Fruit fly (Drosophila melanogaster) whole organism, prepupa: Measurements from ENCODE around the gene ND-75.
A peak's percentile ranks its signal among the peaks of the same experiment; 100 is the strongest.

ENCODE experiments used
- Blimp-1 ChIP-seq: fragments of 200-800 bp; sonication (Bioruptor generic); optimal IDR thresholded peaks from 3 replicates; lab custom pipeline; 2017; ENCODE audit warnings: missing biosample characterization, missing genetic modification characterization, mild to moderate bottlenecking, moderate library complexity, missing genetic modification reagents
- CG11294 ChIP-seq: fragments of 200-800 bp; sonication (Bioruptor generic); IDR thresholded peaks from 2 replicates; pipeline ENCODE4 v1.3.6; 2022; ENCODE audit warnings: missing biosample characterization, missing genetic modification characterization
- CG11762 ChIP-seq: fragments of 200-800 bp; sonication (Bioruptor generic); optimal IDR thresholded peaks from 3 replicates; lab custom pipeline; 2016; ENCODE audit warnings: missing biosample characterization, missing genetic modification characterization; ENCODE audit not compliant: insufficient read depth
- CG11902 ChIP-seq: fragments of 200-800 bp; sonication (Bioruptor generic); optimal IDR thresholded peaks from 3 replicates; lab custom pipeline; 2016; ENCODE audit warnings: missing biosample characterization, missing genetic modification characterization
- CG15336 ChIP-seq: fragments of 200-800 bp; sonication (Bioruptor generic); IDR thresholded peaks from 2 replicates; pipeline ENCODE4 v1.3.6; 2022; ENCODE audit warnings: missing biosample characterization, missing genetic modification characterization
- CG1621 ChIP-seq: fragments of 200-800 bp; sonication (Bioruptor generic); optimal IDR thresholded peaks from 3 replicates; lab custom pipeline; 2018; ENCODE audit warnings: missing biosample characterization, mild to moderate bottlenecking, missing genetic modification characterization
- CG16779 ChIP-seq: fragments of 200-800 bp; sonication (Bioruptor generic); optimal IDR thresholded peaks from 3 replicates; lab custom pipeline; 2017; ENCODE audit warnings: missing biosample characterization, mild to moderate bottlenecking, missing genetic modification characterization
- CG3032 ChIP-seq: fragments of 200-800 bp; optimal IDR thresholded peaks from 2 replicates; lab custom pipeline; 2019; ENCODE audit warnings: missing biosample characterization, mild to moderate bottlenecking, missing genetic modification characterization, moderate library complexity
- CG31627 ChIP-seq: fragments of 200-800 bp; sonication (Bioruptor generic); optimal IDR thresholded peaks from 3 replicates; lab custom pipeline; 2016; ENCODE audit warnings: missing biosample characterization, missing genetic modification characterization
- CG32006 ChIP-seq: fragments of 200-800 bp; sonication (Bioruptor generic); optimal IDR thresholded peaks from 3 replicates; lab custom pipeline; 2017; ENCODE audit warnings: missing biosample characterization, mild to moderate bottlenecking, missing genetic modification characterization
- CG34406 ChIP-seq: fragments of 200-800 bp; sonication (Bioruptor generic); optimal IDR thresholded peaks from 3 replicates; lab custom pipeline; 2016; ENCODE audit warnings: missing biosample characterization, missing genetic modification characterization
- CG6163 ChIP-seq: fragments of 200-800 bp; sonication (Bioruptor generic); IDR thresholded peaks from 3 replicates; pipeline ENCODE4 v1.3.6; 2022; ENCODE audit warnings: missing biosample characterization, missing genetic modification characterization
- CG6276 ChIP-seq: fragments of 200-800 bp; sonication (Bioruptor generic); optimal IDR thresholded peaks from 2 replicates; lab custom pipeline; 2017; ENCODE audit warnings: missing biosample characterization, mild to moderate bottlenecking, missing genetic modification characterization
- CG6792 ChIP-seq: fragments of 200-800 bp; sonication (Bioruptor generic); optimal IDR thresholded peaks from 3 replicates; lab custom pipeline; 2016; ENCODE audit warnings: missing biosample characterization, missing genetic modification characterization
- CG6808 ChIP-seq: fragments of 200-800 bp; sonication (Bioruptor generic); optimal IDR thresholded peaks from 3 replicates; lab custom pipeline; 2017; ENCODE audit warnings: missing biosample characterization, missing genetic modification characterization, mild to moderate bottlenecking, moderate library complexity, missing genetic modification reagents
- CG6854 ChIP-seq: fragments of 200-800 bp; sonication (Bioruptor generic); optimal IDR thresholded peaks from 2 replicates; lab custom pipeline; 2017; ENCODE audit warnings: missing biosample characterization, mild to moderate bottlenecking, missing genetic modification characterization
- CG8119 ChIP-seq: fragments of 200-800 bp; sonication (Bioruptor generic); IDR thresholded peaks from 3 replicates; pipeline ENCODE4 v1.3.6; 2022; ENCODE audit warnings: missing biosample characterization, missing genetic modification characterization
- CG8319 ChIP-seq: fragments of 200-800 bp; sonication (Bioruptor generic); optimal IDR thresholded peaks from 3 replicates; lab custom pipeline; 2016; ENCODE audit warnings: missing biosample characterization, missing genetic modification characterization
- CG8632 ChIP-seq: fragments of 200-800 bp; sonication (Bioruptor generic); optimal IDR thresholded peaks from 3 replicates; lab custom pipeline; 2016; ENCODE audit warnings: missing biosample characterization, missing genetic modification characterization
- CG9139 ChIP-seq: fragments of 200-800 bp; sonication (Bioruptor generic); optimal IDR thresholded peaks from 3 replicates; lab custom pipeline; 2017; ENCODE audit warnings: missing biosample characterization, mild to moderate bottlenecking, missing genetic modification characterization
- Eip75B ChIP-seq: fragments of 200-800 bp; sonication (Bioruptor generic); optimal IDR thresholded peaks from 3 replicates; lab custom pipeline; 2016; ENCODE audit warnings: missing biosample characterization, missing genetic modification characterization
- Eip93F ChIP-seq: fragments of 200-800 bp; sonication (Bioruptor generic); optimal IDR thresholded peaks from 2 replicates; lab custom pipeline; 2016; ENCODE audit warnings: missing biosample characterization, mild to moderate bottlenecking, missing genetic modification characterization
- Ets21C ChIP-seq: fragments of 200-800 bp; sonication (Bioruptor generic); optimal IDR thresholded peaks from 3 replicates; lab custom pipeline; 2016; ENCODE audit warnings: missing biosample characterization, missing genetic modification characterization
- Ets96B ChIP-seq: fragments of 200-800 bp; optimal IDR thresholded peaks from 2 replicates; lab custom pipeline; 2019; ENCODE audit warnings: missing biosample characterization, mild to moderate bottlenecking, missing genetic modification characterization, moderate library complexity
- Gug ChIP-seq: fragments of 200-800 bp; sonication (Bioruptor generic); IDR thresholded peaks from 2 replicates; pipeline ENCODE4 v1.3.6; 2022; ENCODE audit warnings: missing biosample characterization, missing genetic modification characterization
- Hr39 ChIP-seq: fragments of 200-800 bp; sonication (Bioruptor generic); optimal IDR thresholded peaks from 2 replicates; lab custom pipeline; 2016; ENCODE audit warnings: missing biosample characterization, missing genetic modification characterization
- Hr4 ChIP-seq: fragments of 200-800 bp; sonication (Bioruptor generic); optimal IDR thresholded peaks from 3 replicates; lab custom pipeline; 2016; ENCODE audit warnings: missing biosample characterization, missing genetic modification characterization
- Lpt ChIP-seq: fragments of 200-800 bp; sonication (Bioruptor generic); optimal IDR thresholded peaks from 3 replicates; lab custom pipeline; 2016; ENCODE audit warnings: missing biosample characterization, missing genetic modification characterization
- OdsH ChIP-seq: fragments of 200-800 bp; sonication (Bioruptor generic); optimal IDR thresholded peaks from 3 replicates; lab custom pipeline; 2016; ENCODE audit warnings: missing biosample characterization, missing genetic modification characterization
- Smox ChIP-seq: fragments of 200-800 bp; sonication (Bioruptor generic); optimal IDR thresholded peaks from 3 replicates; lab custom pipeline; 2016; ENCODE audit warnings: missing biosample characterization, missing genetic modification characterization
- Sox102F ChIP-seq: fragments of 200-800 bp; sonication (Bioruptor generic); optimal IDR thresholded peaks from 2 replicates; lab custom pipeline; 2016; ENCODE audit warnings: missing biosample characterization, mild to moderate bottlenecking, missing genetic modification characterization
- Sox14 ChIP-seq: fragments of 200-800 bp; sonication (Bioruptor generic); optimal IDR thresholded peaks from 3 replicates; lab custom pipeline; 2016; ENCODE audit warnings: missing biosample characterization, missing genetic modification characterization
- Sox15 ChIP-seq: fragments of 200-800 bp; sonication (Bioruptor generic); optimal IDR thresholded peaks from 3 replicates; lab custom pipeline; 2016; ENCODE audit warnings: missing biosample characterization, missing genetic modification characterization
- achi ChIP-seq: fragments of 200-800 bp; sonication (Bioruptor generic); optimal IDR thresholded peaks from 3 replicates; lab custom pipeline; 2016; ENCODE audit warnings: missing biosample characterization, missing genetic modification characterization
- cyc ChIP-seq: fragments of 200-800 bp; sonication (Bioruptor generic); optimal IDR thresholded peaks from 3 replicates; lab custom pipeline; 2016; ENCODE audit warnings: missing biosample characterization, missing genetic modification characterization
- dac ChIP-seq: fragments of 200-800 bp; sonication (Bioruptor generic); optimal IDR thresholded peaks from 2 replicates; lab custom pipeline; 2017; ENCODE audit warnings: missing biosample characterization, mild to moderate bottlenecking, missing genetic modification characterization
- dsx ChIP-seq: fragments of 200-800 bp; optimal IDR thresholded peaks from 3 replicates; lab custom pipeline; 2019; ENCODE audit warnings: missing biosample characterization, mild to moderate bottlenecking, missing genetic modification characterization, moderate library complexity; ENCODE audit not compliant: poor library complexity, severe bottlenecking
- eg ChIP-seq: fragments of 200-800 bp; sonication (Bioruptor generic); IDR thresholded peaks from 3 replicates; pipeline ENCODE4 v1.3.6; 2022; ENCODE audit warnings: missing biosample characterization, missing genetic modification characterization
- esn ChIP-seq: fragments of 200-800 bp; sonication (Bioruptor generic); optimal IDR thresholded peaks from 2 replicates; lab custom pipeline; 2016; ENCODE audit warnings: missing biosample characterization, mild to moderate bottlenecking, missing genetic modification characterization, moderate library complexity
- fd59A ChIP-seq: fragments of 200-800 bp; sonication (Bioruptor generic); optimal IDR thresholded peaks from 2 replicates; lab custom pipeline; 2017; ENCODE audit warnings: missing biosample characterization, mild to moderate bottlenecking, missing genetic modification characterization, missing genetic modification reagents
- fd85E ChIP-seq: fragments of 200-800 bp; sonication (Bioruptor generic); optimal IDR thresholded peaks from 3 replicates; lab custom pipeline; 2016; ENCODE audit warnings: missing biosample characterization, missing genetic modification characterization
- fkh ChIP-seq: fragments of 200-800 bp; sonication (Bioruptor generic); optimal IDR thresholded peaks from 3 replicates; lab custom pipeline; 2017; ENCODE audit warnings: missing biosample characterization, mild to moderate bottlenecking, missing genetic modification characterization, moderate library complexity
- lz ChIP-seq: fragments of 200-800 bp; sonication (Bioruptor generic); optimal IDR thresholded peaks from 3 replicates; lab custom pipeline; 2016; ENCODE audit warnings: missing biosample characterization, missing genetic modification characterization
- net ChIP-seq: fragments of 200-800 bp; sonication (Bioruptor generic); optimal IDR thresholded peaks from 3 replicates; lab custom pipeline; 2016; ENCODE audit warnings: missing biosample characterization, missing genetic modification characterization
- pdm3 ChIP-seq: fragments of 200-800 bp; sonication (Bioruptor generic); optimal IDR thresholded peaks from 3 replicates; lab custom pipeline; 2016; ENCODE audit warnings: missing biosample characterization, missing genetic modification characterization
- salr ChIP-seq, 2 experiments: fragments of 200-800 bp; sonication (Bioruptor generic); optimal IDR thresholded peaks; 3 replicates each; lab custom pipeline; 2016 to 2018; ENCODE audit warnings: missing biosample characterization in 2 of 2, missing genetic modification characterization in 2 of 2, mild to moderate bottlenecking in 1 of 2
- spab ChIP-seq: fragments of 200-800 bp; sonication (Bioruptor generic); optimal IDR thresholded peaks from 2 replicates; lab custom pipeline; 2017; ENCODE audit warnings: missing biosample characterization, mild to moderate bottlenecking, missing genetic modification characterization, missing genetic modification reagents
- ss ChIP-seq, 2 experiments: fragments of 200-800 bp; sonication (Bioruptor generic); optimal IDR thresholded peaks; 2 replicates in 1 of 2; 3 replicates in 1 of 2; lab custom pipeline; 2017 to 2018; ENCODE audit warnings: mild to moderate bottlenecking in 2 of 2, missing biosample characterization in 2 of 2, missing genetic modification characterization in 2 of 2, moderate library complexity in 1 of 2
- topi ChIP-seq: fragments of 200-800 bp; sonication (Bioruptor generic); optimal IDR thresholded peaks from 3 replicates; lab custom pipeline; 2016; ENCODE audit warnings: missing biosample characterization, missing genetic modification characterization
- vri ChIP-seq: fragments of 200-800 bp; sonication (Bioruptor generic); optimal IDR thresholded peaks from 3 replicates; lab custom pipeline; 2016; ENCODE audit warnings: missing biosample characterization, mild to moderate bottlenecking, missing genetic modification characterization

ND-75 gene

DNA sequence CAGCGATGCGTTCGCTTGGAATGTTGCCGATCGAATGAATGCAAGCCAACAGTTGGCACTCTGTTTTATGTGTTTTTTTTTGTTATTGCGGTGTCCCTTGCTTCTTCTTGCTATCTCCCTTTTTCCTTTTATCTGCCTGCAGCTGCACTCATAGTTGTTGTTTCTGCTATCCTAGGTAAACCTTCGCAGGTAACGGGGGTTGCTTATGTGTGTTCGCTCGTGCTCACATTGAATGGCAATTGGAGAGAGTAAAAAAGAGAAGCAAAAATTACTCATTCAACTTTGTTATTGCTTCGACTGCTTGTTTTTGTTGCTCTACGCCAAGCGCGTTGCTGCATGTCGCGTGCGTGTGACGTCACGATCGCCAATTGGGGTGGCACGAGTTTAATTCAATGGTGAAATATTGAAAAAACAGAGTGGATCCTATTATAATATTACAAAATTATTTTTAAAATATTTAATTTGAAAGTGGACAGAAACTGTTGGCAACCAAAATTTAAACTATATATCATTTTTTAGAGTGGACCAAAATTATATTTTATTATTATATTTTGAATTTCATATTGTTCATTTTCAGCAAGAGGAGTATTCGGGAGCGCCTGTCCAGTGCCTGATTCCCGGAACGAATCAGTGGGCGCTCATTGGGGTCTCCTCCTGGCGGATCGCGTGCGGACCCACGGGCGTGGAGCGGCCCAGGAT is 20.0 kb upstream of the ND-75 start, which contains the start of gene Corp:
Corp (minus strand) TSS at position 47 of the 699 bp plus-strand sequence.
- TF ChIP-seq topi (peak; percentile 29), Hr4 (GFP tag; lab: Kevin White, UChicago) (peak; percentile 13), achi (GFP tag; lab: Kevin White, UChicago) (peak; percentile 72), Hr39 (GFP tag; lab: Kevin White, UChicago) (no peak), spab (GFP tag; lab: Kevin White, UChicago) (peak; percentile 44), OdsH (GFP tag; lab: Kevin White, UChicago) (peak; percentile 48), vri (GFP tag; lab: Kevin White, UChicago) (peak; percentile 19), dsx (GFP tag; lab: Kevin White, UChicago) (peak; percentile 84), fd59A (GFP tag; lab: Kevin White, UChicago) (peak; percentile 23), CG11294 (GFP tag; lab: Robert Waterston, UW) (0 out of 2 replicates have a peak, but pooled peaks have one; percentile 15), CG8319 (GFP tag; lab: Kevin White, UChicago) (no peak), salr (GFP tag; optimal IDR thresholded peaks at IDR 0.05; lab: Kevin White, UChicago) (peak in 1 of 2 experiments; percentile 63), CG34406 (GFP tag; lab: Kevin White, UChicago) (peak; percentile 68), dac (GFP tag; lab: Kevin White, UChicago) (no peak), ss (GFP tag; optimal IDR thresholded peaks at IDR 0.05; lab: Kevin White, UChicago) (peak; percentile 62 to 63), Eip75B (no peak), CG11762 (GFP tag; lab: Kevin White, UChicago) (peak; percentile 38), Sox102F (GFP tag; lab: Kevin White, UChicago) (peak; percentile 65), CG6276 (GFP tag; lab: Kevin White, UChicago) (peak; percentile 66), CG32006 (GFP tag; lab: Kevin White, UChicago) (peak; percentile 66), eg (GFP tag; lab: Robert Waterston, UW) (peak; percentile 78), CG11902 (no peak), Ets21C (GFP tag; lab: Kevin White, UChicago) (no peak), Lpt (GFP tag; lab: Kevin White, UChicago) (peak; percentile 39), CG9139 (GFP tag; lab: Kevin White, UChicago) (peak; percentile 58), CG31627 (GFP tag; lab: Kevin White, UChicago) (no peak), Sox14 (GFP tag; lab: Kevin White, UChicago) (no peak), CG6163 (GFP tag; lab: Robert Waterston, UW) (peak; percentile 54), Smox (GFP tag; lab: Kevin White, UChicago) (peak; percentile 13), CG6808 (GFP tag; lab: Kevin White, UChicago) (peak; percentile 64), esn (GFP tag; lab: Kevin White, UChicago) (peak; percentile 43), CG16779 (tag; lab: Kevin White, UChicago) (peak; percentile 35), fd85E (peak; percentile 53), Gug (GFP tag; lab: Robert Waterston, UW) (no peak), CG6792 (GFP tag; lab: Kevin White, UChicago) (peak; percentile 46), fkh (GFP tag; lab: Kevin White, UChicago) (no peak), CG8119 (GFP tag; lab: Robert Waterston, UW) (peak; percentile 83), Sox15 (GFP tag; lab: Kevin White, UChicago) (no peak), net (peak; percentile 72), CG6854 (GFP tag; lab: Kevin White, UChicago) (no peak), pdm3 (GFP tag; lab: Kevin White, UChicago) (peak; percentile 7), CG8632 (GFP tag; lab: Kevin White, UChicago) (peak; percentile 56), cyc (no peak), Blimp-1 (GFP tag; lab: Kevin White, UChicago) (no peak), CG3032 (tag; lab: Kevin White, UChicago) (peak; percentile 65), CG1621 (tag; lab: Kevin White, UChicago) (peak; percentile 41), CG15336 (GFP tag; lab: Robert Waterston, UW) (peak; percentile 86), Ets96B (tag; lab: Kevin White, UChicago) (peak; percentile 66), Eip93F (no peak), lz (GFP tag; lab: Kevin White, UChicago) (peak; percentile 20)
